Fruit fly (Drosophila melanogaster) whole organism, adult: ENCODE data around the gene NT1.
A peak's percentile ranks its signal among the peaks of the same experiment; 100 is the strongest.

Source experiments
- CG11617 ChIP-seq: fragments of 200-800 bp; sonication (Bioruptor generic); optimal IDR thresholded peaks from 2 replicates; lab custom pipeline; 2017; ENCODE audit warnings: mild to moderate bottlenecking, missing biosample characterization, missing genetic modification reagents, missing genetic modification characterization
- CG12768 ChIP-seq: fragments of 200-800 bp; sonication (Bioruptor generic); optimal IDR thresholded peaks from 2 replicates; lab custom pipeline; 2017; ENCODE audit warnings: missing biosample characterization, missing genetic modification characterization, mild to moderate bottlenecking, moderate library complexity, missing genetic modification reagents
- CG14711 ChIP-seq: fragments of 200-800 bp; sonication (Bioruptor generic); optimal IDR thresholded peaks from 2 replicates; lab custom pipeline; 2018; ENCODE audit warnings: missing biosample characterization, mild to moderate bottlenecking, missing genetic modification characterization, moderate library complexity
- CG1620 ChIP-seq: fragments of 200-800 bp; sonication (Bioruptor generic); optimal IDR thresholded peaks from 2 replicates; lab custom pipeline; 2016; ENCODE audit warnings: missing biosample characterization, missing genetic modification characterization
- CG33017 ChIP-seq: fragments of 200-800 bp; sonication (Bioruptor generic); optimal IDR thresholded peaks from 2 replicates; lab custom pipeline; 2018; ENCODE audit warnings: missing biosample characterization, mild to moderate bottlenecking, missing genetic modification characterization, moderate library complexity
- CG5204 ChIP-seq: fragments of 200-800 bp; sonication (Bioruptor generic); optimal IDR thresholded peaks from 2 replicates; lab custom pipeline; 2016; ENCODE audit warnings: missing biosample characterization, missing genetic modification characterization
- CG7045 ChIP-seq: fragments of 200-800 bp; sonication (Bioruptor generic); optimal IDR thresholded peaks from 2 replicates; lab custom pipeline; 2017; ENCODE audit warnings: missing biosample characterization, mild to moderate bottlenecking, missing genetic modification characterization
- CG7101 ChIP-seq: fragments of 200-800 bp; sonication (Bioruptor generic); optimal IDR thresholded peaks from 2 replicates; lab custom pipeline; 2018; ENCODE audit warnings: missing biosample characterization, mild to moderate bottlenecking, missing genetic modification characterization, moderate library complexity
- Clk ChIP-seq: fragments of 200-800 bp; sonication (Bioruptor generic); optimal IDR thresholded peaks from 2 replicates; lab custom pipeline; 2017; ENCODE audit warnings: missing biosample characterization, missing genetic modification characterization
- Crg-1 ChIP-seq: fragments of 200-800 bp; sonication (Bioruptor generic); optimal IDR thresholded peaks from 2 replicates; lab custom pipeline; 2016; ENCODE audit warnings: missing biosample characterization, missing genetic modification characterization
- Hr96 ChIP-seq: fragments of 200-800 bp; sonication (Bioruptor generic); optimal IDR thresholded peaks from 2 replicates; lab custom pipeline; 2016; ENCODE audit warnings: missing biosample characterization, missing genetic modification characterization
- Mnt ChIP-seq: fragments of 200-800 bp; sonication (Bioruptor generic); optimal IDR thresholded peaks from 2 replicates; lab custom pipeline; 2016; ENCODE audit warnings: missing biosample characterization, mild to moderate bottlenecking, missing genetic modification characterization
- bab1 ChIP-seq: fragments of 200-800 bp; sonication (Bioruptor generic); optimal IDR thresholded peaks from 3 replicates; lab custom pipeline; 2019; ENCODE audit warnings: missing biosample characterization, mild to moderate bottlenecking, missing genetic modification characterization, moderate library complexity
- cic ChIP-seq: fragments of 200-800 bp; sonication (Bioruptor generic); optimal IDR thresholded peaks from 2 replicates; lab custom pipeline; 2017; ENCODE audit warnings: missing biosample characterization, mild to moderate bottlenecking, missing genetic modification characterization, moderate library complexity
- cnc ChIP-seq, 2 experiments: fragments of >200 bp; optimal IDR thresholded peaks; 2 replicates each; lab custom pipeline; 2017
- kay ChIP-seq: fragments of 200-800 bp; sonication (Bioruptor generic); peaks from one replicate; lab custom pipeline; 2016; ENCODE audit warnings: missing biosample characterization, missing genetic modification characterization, borderline replicate concordance
- ovo ChIP-seq: fragments of 200-800 bp; sonication (Bioruptor generic); optimal IDR thresholded peaks from 2 replicates; lab custom pipeline; 2016; ENCODE audit warnings: missing biosample characterization, missing genetic modification characterization
- pad ChIP-seq: fragments of 200-800 bp; sonication (Bioruptor generic); optimal IDR thresholded peaks from 3 replicates; lab custom pipeline; 2017; ENCODE audit warnings: missing biosample characterization, missing genetic modification characterization, mild to moderate bottlenecking, moderate library complexity, missing genetic modification reagents
- tj ChIP-seq: fragments of 200-800 bp; sonication (Bioruptor generic); optimal IDR thresholded peaks from 3 replicates; lab custom pipeline; 2017; ENCODE audit warnings: missing biosample characterization, mild to moderate bottlenecking, missing genetic modification characterization, moderate library complexity
- toe ChIP-seq: fragments of 200-800 bp; sonication (Bioruptor generic); optimal IDR thresholded peaks from 2 replicates; lab custom pipeline; 2016; ENCODE audit warnings: missing biosample characterization, missing genetic modification characterization

Gene NT1

DNA sequence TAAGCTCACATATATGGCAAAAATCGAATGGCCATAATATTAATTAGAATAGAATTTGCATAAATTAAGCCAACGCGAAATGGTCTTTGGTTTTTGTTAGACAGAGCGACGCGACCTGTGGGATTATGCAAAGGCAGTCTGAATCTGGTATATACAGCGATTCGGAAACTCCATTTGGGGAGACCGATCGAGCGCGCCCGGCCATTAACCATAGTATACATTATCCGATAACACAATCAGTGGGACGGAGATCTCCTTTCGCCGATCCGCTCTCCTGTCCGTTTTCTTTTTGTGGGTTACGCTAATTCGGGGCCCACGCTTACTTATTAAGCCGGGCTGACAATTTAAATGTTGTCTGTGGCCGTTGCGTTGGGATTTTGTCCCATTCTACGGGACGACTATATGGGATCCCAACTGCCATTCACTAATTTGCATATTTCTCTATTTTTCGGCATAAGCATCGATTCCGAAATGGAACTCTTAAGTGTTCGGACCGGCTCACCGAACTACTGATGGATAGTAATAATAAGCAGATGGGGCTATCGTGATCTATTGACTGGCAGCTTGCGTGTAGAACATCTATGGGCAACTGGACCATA lies 30.5 kb downstream of the NT1 start:
- TF ChIP-seq CG12768 (GFP tag; lab: Kevin White, UChicago): no peak
- TF ChIP-seq CG7101: no peak
- TF ChIP-seq bab1 (GFP tag; lab: Kevin White, UChicago): no peak
- no peak for TF ChIP-seq CG5204 (GFP tag; lab: Kevin White, UChicago)
- no peak for TF ChIP-seq tj
- no peak for TF ChIP-seq Mnt (GFP tag; lab: Kevin White, UChicago)
- TF ChIP-seq toe: no peak
- TF ChIP-seq CG11617 (GFP tag; lab: Kevin White, UChicago): no peak
- no peak for TF ChIP-seq ovo (GFP tag; lab: Kevin White, UChicago)
- no peak for TF ChIP-seq CG33017 (tag; lab: Kevin White, UChicago)

DNA sequence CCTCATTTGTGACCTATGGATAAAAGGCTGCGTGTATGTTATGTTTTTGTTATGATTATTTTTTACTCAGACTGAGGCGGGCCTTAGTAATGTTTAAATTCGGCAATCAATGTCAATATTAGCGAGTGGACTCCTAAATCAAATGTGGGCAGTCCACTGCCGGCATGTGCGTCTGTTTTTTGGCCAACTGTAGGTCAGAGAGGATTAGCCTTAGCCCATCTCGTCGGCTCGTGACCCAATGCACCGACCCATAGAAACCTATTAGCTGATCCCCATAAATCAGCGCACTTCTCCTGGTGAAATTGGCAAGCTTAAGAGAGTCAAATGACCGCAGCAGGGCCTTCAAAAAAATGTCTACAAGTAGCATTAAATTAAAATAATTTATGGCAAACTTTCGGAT lies 32.5 kb downstream of the NT1 start:
- TF ChIP-seq toe: no peak
- TF ChIP-seq pad (GFP tag; lab: Kevin White, UChicago): no peak
- TF ChIP-seq CG14711 (tag; lab: Kevin White, UChicago): no peak
- TF ChIP-seq CG7045 (GFP tag; lab: Kevin White, UChicago): no peak
- no peak for TF ChIP-seq CG1620 (GFP tag; lab: Kevin White, UChicago)
- TF ChIP-seq CG5204 (GFP tag; lab: Kevin White, UChicago): no peak
- TF ChIP-seq Clk (GFP tag; lab: Kevin White, UChicago): no peak
- no peak for TF ChIP-seq kay (GFP tag; lab: Kevin White, UChicago)
- TF ChIP-seq CG7101: no peak
- TF ChIP-seq Crg-1 (GFP tag; lab: Kevin White, UChicago): no peak
- TF ChIP-seq Mnt (GFP tag; lab: Kevin White, UChicago): no peak
- TF ChIP-seq CG11617 (GFP tag; lab: Kevin White, UChicago): no peak

DNA sequence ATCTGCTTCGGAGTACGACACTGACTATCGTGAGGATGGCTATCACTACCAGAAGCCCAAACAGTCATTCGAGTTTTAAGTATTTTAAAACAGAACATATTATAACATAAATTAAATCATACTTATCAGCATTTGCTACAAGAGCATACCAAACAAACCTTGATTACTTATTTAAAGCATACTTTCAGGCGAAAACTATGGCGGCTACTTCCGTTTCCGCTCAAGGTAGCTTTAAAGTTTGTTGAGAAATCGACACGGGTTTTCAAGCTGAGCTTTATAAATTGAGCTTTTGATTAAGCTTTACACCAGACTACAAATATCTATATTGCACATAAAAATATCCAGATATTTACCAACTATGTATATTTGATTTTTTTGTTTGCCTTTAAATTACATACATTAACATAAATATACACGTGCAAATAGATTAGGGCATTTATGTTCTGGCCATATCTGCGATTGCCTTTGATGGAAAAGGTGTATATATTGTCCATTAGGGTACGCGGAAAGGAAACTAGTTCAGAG lies 33.2 kb downstream of the NT1 start:
- TF ChIP-seq ovo (GFP tag; lab: Kevin White, UChicago) (no peak), pad (GFP tag; lab: Kevin White, UChicago) (no peak), cnc (optimal IDR thresholded peaks at IDR 0.05; lab: Kevin White, UChicago) (no peak), Mnt (GFP tag; lab: Kevin White, UChicago) (no peak), Hr96 (GFP tag; lab: Kevin White, UChicago) (no peak), bab1 (GFP tag; lab: Kevin White, UChicago) (peak; percentile 91), CG7045 (GFP tag; lab: Kevin White, UChicago) (peak; percentile 48), CG5204 (GFP tag; lab: Kevin White, UChicago) (no peak), CG12768 (GFP tag; lab: Kevin White, UChicago) (no peak), CG14711 (tag; lab: Kevin White, UChicago) (peak; percentile 23), cic (GFP tag; lab: Kevin White, UChicago) (no peak), toe (no peak)

DNA sequence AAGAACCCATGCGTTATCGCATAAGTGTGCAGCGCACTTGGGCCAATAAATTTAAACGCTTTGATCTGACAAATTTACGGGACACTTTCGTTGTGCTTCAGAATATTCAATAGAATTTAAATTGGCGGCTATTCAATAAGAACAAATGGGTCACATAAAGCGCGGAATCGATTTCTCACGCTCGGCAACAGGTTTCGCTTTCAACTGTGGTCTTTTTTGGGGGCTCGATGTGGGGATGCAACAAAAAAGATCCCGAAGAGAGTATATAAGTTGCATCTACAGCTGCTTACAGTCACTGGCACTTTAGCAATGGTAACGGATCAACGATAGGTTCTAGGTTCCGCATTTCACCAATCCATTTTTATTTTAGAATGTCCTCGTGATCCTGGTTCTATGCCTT lies 35.5 kb downstream of the NT1 start, which contains the start of gene CG11349:
TSS of gene CG11349 (plus strand) at position 301 of the 400 bp plus-strand sequence.
- no peak for TF ChIP-seq ovo (GFP tag; lab: Kevin White, UChicago)
- no peak for TF ChIP-seq Crg-1 (GFP tag; lab: Kevin White, UChicago)
- no peak for TF ChIP-seq CG33017 (tag; lab: Kevin White, UChicago)
- TF ChIP-seq CG11617 (GFP tag; lab: Kevin White, UChicago): no peak
- no peak for TF ChIP-seq toe
- no peak for TF ChIP-seq kay (GFP tag; lab: Kevin White, UChicago)
- no peak for TF ChIP-seq CG14711 (tag; lab: Kevin White, UChicago)
- TF ChIP-seq CG1620 (GFP tag; lab: Kevin White, UChicago): no peak
- no peak for TF ChIP-seq cic (GFP tag; lab: Kevin White, UChicago)
- no peak for TF ChIP-seq tj
- no peak for TF ChIP-seq Hr96 (GFP tag; lab: Kevin White, UChicago)
- no peak for TF ChIP-seq CG5204 (GFP tag; lab: Kevin White, UChicago)
- TF ChIP-seq cnc (optimal IDR thresholded peaks at IDR 0.05; lab: Kevin White, UChicago): no peak
- TF ChIP-seq CG7101: no peak
- no peak for TF ChIP-seq bab1 (GFP tag; lab: Kevin White, UChicago)
- TF ChIP-seq Mnt (GFP tag; lab: Kevin White, UChicago): no peak
- TF ChIP-seq pad (GFP tag; lab: Kevin White, UChicago): no peak
- no peak for TF ChIP-seq CG7045 (GFP tag; lab: Kevin White, UChicago)
- TF ChIP-seq CG12768 (GFP tag; lab: Kevin White, UChicago): no peak

DNA sequence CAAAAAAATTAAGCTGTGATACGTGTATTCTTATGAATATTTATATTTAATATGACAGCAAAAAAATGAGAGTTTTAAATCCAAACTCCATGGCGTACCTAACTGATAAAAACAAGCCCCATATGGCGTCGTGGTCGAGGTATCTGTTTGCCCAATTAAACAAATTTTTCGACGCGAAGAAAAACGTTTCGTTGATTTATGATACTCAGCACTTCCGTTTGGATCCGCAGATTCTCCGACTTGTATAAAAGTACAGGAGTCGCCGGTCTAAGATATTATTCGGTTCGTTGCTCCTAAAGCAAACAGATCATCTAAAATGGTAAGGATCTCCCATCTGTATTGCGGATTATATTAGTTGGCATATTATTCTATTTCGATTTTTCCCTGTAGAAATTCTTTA lies 36.8 kb downstream of the NT1 start, which contains the start of gene CG32248:
TSS of gene CG32248 (plus strand) at position 301 of the 400 bp plus-strand sequence.
- TF ChIP-seq CG12768 (GFP tag; lab: Kevin White, UChicago) (no peak), CG1620 (GFP tag; lab: Kevin White, UChicago) (no peak), cnc (optimal IDR thresholded peaks at IDR 0.05; lab: Kevin White, UChicago) (no peak), bab1 (GFP tag; lab: Kevin White, UChicago) (no peak), pad (GFP tag; lab: Kevin White, UChicago) (no peak), Mnt (GFP tag; lab: Kevin White, UChicago) (no peak), CG5204 (GFP tag; lab: Kevin White, UChicago) (no peak), tj (no peak)

dm6 chr3L:4469701-4470100 lies 38.5 kb downstream of the NT1 start, which contains the start of gene CG32249:
CG32249 (plus strand) TSS chr3L:4470001.
- TF ChIP-seq kay (GFP tag; lab: Kevin White, UChicago) (peak; percentile 33), tj (no peak)
